Worm (Caenorhabditis elegans) whole organism, L2 larva: ENCODE results near the gene hlh-4.

ENCODE experiments used
- ama-1 ChIP-seq: fragments of 150-350 bp; optimal IDR thresholded peaks from 2 replicates; lab custom pipeline; 2018; ENCODE audit warnings: inconsistent platforms
- lin-39 ChIP-seq: fragments of 150-350 bp; optimal IDR thresholded peaks from 2 replicates; lab custom pipeline; 2014; ENCODE audit warnings: missing biosample characterization, missing genetic modification reagents, missing genetic modification characterization
- lsy-2 ChIP-seq, 2 experiments: fragments of 150-350 bp in 1 of 2; sonication (generic microtip) in 1 of 2; optimal IDR thresholded peaks; 2 replicates each; lab custom pipeline; 2014 to 2017; ENCODE audit warnings: missing biosample characterization in 2 of 2, missing genetic modification characterization in 2 of 2
- nhr-12 ChIP-seq: fragments of 150-350 bp; optimal IDR thresholded peaks from 2 replicates; lab custom pipeline; 2014; ENCODE audit warnings: missing biosample characterization, missing genetic modification characterization
- nhr-23 ChIP-seq: fragments of 150-350 bp; optimal IDR thresholded peaks from 2 replicates; lab custom pipeline; 2014; ENCODE audit warnings: missing biosample characterization, missing genetic modification reagents, missing genetic modification characterization
- snpc-4 ChIP-seq: fragments of 150-350 bp; optimal IDR thresholded peaks from 2 replicates; lab custom pipeline; 2014; ENCODE audit warnings: missing biosample characterization, missing genetic modification characterization
- unc-39 ChIP-seq: fragments of 150-350 bp; optimal IDR thresholded peaks from 2 replicates; lab custom pipeline; 2014; ENCODE audit warnings: missing biosample characterization, missing genetic modification characterization
- unc-62 ChIP-seq: fragments of 150-350 bp; optimal IDR thresholded peaks from 2 replicates; lab custom pipeline; 2014; ENCODE audit warnings: missing biosample characterization, missing genetic modification reagents, missing genetic modification characterization

ce11 chrIII:9772394-9772793 is 33.5 kb upstream of the hlh-4 start:
- no peak for TF ChIP-seq lsy-2 (tag; optimal IDR thresholded peaks at IDR 0.05; lab: Kevin White, UChicago)
- TF ChIP-seq lin-39 (tag; lab: Kevin White, UChicago), result no peak
- TF ChIP-seq unc-39, result no peak
- no peak for TF ChIP-seq nhr-23 (tag; lab: Kevin White, UChicago)
- no peak for TF ChIP-seq nhr-12 (tag; lab: Kevin White, UChicago)
- no peak for TF ChIP-seq unc-62 (GFP tag; lab: Kevin White, UChicago)
- TF ChIP-seq snpc-4 (tag; lab: Kevin White, UChicago), result no peak
- no peak for TF ChIP-seq ama-1 (lab: Kevin White, UChicago)
